Worm (Caenorhabditis elegans): ENCODE measurements around the gene T24A6.17.

T24A6.17 gene

ce11 chrV:3606391-3606790, 42.2 kb upstream of the T24A6.17 start:
- peak; percentile 21 for TF ChIP-seq nhr-85 (tag)
- TF ChIP-seq nhr-84 (tag; optimal IDR thresholded peaks at IDR 0.05): no peak
- TF ChIP-seq elt-3 (tag; optimal IDR thresholded peaks at IDR 0.05): peak in 3 of 6 experiments; percentile 49 to 94 (median 67)
- no peak for TF ChIP-seq fkh-8 (tag; optimal IDR thresholded peaks at IDR 0.05)
- no peak for TF ChIP-seq pax-3 (tag; optimal IDR thresholded peaks at IDR 0.05)
- no peak for TF ChIP-seq mep-1 (tag; optimal IDR thresholded peaks at IDR 0.05)
- TF ChIP-seq ztf-4 (tag; optimal IDR thresholded peaks at IDR 0.05): no peak
- peak; percentile 67 for TF ChIP-seq nhr-20 (tag; optimal IDR thresholded peaks at IDR 0.05)
- TF ChIP-seq sptf-1 (tag; optimal IDR thresholded peaks at IDR 0.05): no peak
- TF ChIP-seq dpl-1 (GFP tag; optimal IDR thresholded peaks at IDR 0.05): no peak
- no peak for TF ChIP-seq sox-4 (tag; optimal IDR thresholded peaks at IDR 0.05)
- TF ChIP-seq mdl-1 (tag; optimal IDR thresholded peaks at IDR 0.05): peak in 1 of 2 experiments; percentile 52
- no peak for TF ChIP-seq mab-9 (GFP tag; IDR thresholded peaks at IDR 0.05)
- no peak for TF ChIP-seq lin-15B (tag; optimal IDR thresholded peaks at IDR 0.05)
- no peak for TF ChIP-seq C16A3.4 (tag; optimal IDR thresholded peaks at IDR 0.05)
- no peak for TF ChIP-seq C34B4.2 (tag; optimal IDR thresholded peaks at IDR 0.05)
- no peak for TF ChIP-seq jun-1 (tag; optimal IDR thresholded peaks at IDR 0.05)
- TF ChIP-seq blmp-1 (tag; optimal IDR thresholded peaks at IDR 0.05): peak; percentile 68
- TF ChIP-seq ama-1 (optimal IDR thresholded peaks at IDR 0.05): no peak
- TF ChIP-seq lsy-2 (tag; optimal IDR thresholded peaks at IDR 0.05): peak in 1 of 2 experiments; percentile 11
- no peak for TF ChIP-seq nhr-11 (tag; optimal IDR thresholded peaks at IDR 0.05)
- TF ChIP-seq efl-1 (optimal IDR thresholded peaks at IDR 0.05): no peak
- TF ChIP-seq efl-1 (GFP tag; optimal IDR thresholded peaks at IDR 0.05 in 1 of 2): no peak
- no peak for TF ChIP-seq nhr-237 (tag; optimal IDR thresholded peaks at IDR 0.05)
- no peak for TF ChIP-seq fos-1 (tag; optimal IDR thresholded peaks at IDR 0.05)
- TF ChIP-seq Y116A8C.19 (tag; optimal IDR thresholded peaks at IDR 0.05; ENCODE audit: borderline replicate concordance): no peak
- TF ChIP-seq nhr-19 (GFP tag; conservative IDR thresholded peaks at IDR 0.05): peak; percentile 40
- no peak for TF ChIP-seq mef-2 (tag; optimal IDR thresholded peaks at IDR 0.05)
- peak in 1 of 2 experiments; percentile 25 for TF ChIP-seq lin-35 (GFP tag; optimal IDR thresholded peaks at IDR 0.05)
- no peak for TF ChIP-seq egl-13 (tag; optimal IDR thresholded peaks at IDR 0.05)
- TF ChIP-seq nhr-28 (tag; optimal IDR thresholded peaks at IDR 0.05): no peak
- TF ChIP-seq aly-2 (tag; optimal IDR thresholded peaks at IDR 0.05): no peak
- TF ChIP-seq F16B12.6 (tag; optimal IDR thresholded peaks at IDR 0.05): no peak
- peak; percentile 2 for TF ChIP-seq nhr-90 (tag; optimal IDR thresholded peaks at IDR 0.05; ENCODE audit: poor library complexity)
- TF ChIP-seq unc-130 (tag; optimal IDR thresholded peaks at IDR 0.05): peak; percentile 39
- no peak for TF ChIP-seq skn-1 (tag; optimal IDR thresholded peaks at IDR 0.05)

ce11 chrV:3605325-3605724, 41.1 kb upstream of the T24A6.17 start, which contains the start of gene T22F3.8:
TSS of gene T22F3.8 (minus strand) at chrV:3605425.
- no peak for TF ChIP-seq Y116A8C.19 (tag; optimal IDR thresholded peaks at IDR 0.05; ENCODE audit: borderline replicate concordance)
- TF ChIP-seq hlh-17 (GFP tag; optimal IDR thresholded peaks at IDR 0.05; ENCODE audit: borderline replicate concordance): no peak
- TF ChIP-seq aly-2 (tag; optimal IDR thresholded peaks at IDR 0.05): no peak
- no peak for TF ChIP-seq F16B12.6 (tag; optimal IDR thresholded peaks at IDR 0.05)
- no peak for TF ChIP-seq mdl-1 (tag; optimal IDR thresholded peaks at IDR 0.05)
- no peak for TF ChIP-seq elt-2 (tag; optimal IDR thresholded peaks at IDR 0.05)
- TF ChIP-seq ceh-8 (GFP tag; optimal IDR thresholded peaks at IDR 0.05): no peak
- TF ChIP-seq unc-62 (GFP tag; optimal IDR thresholded peaks at IDR 0.05): no peak
- TF ChIP-seq snpc-4 (tag; optimal IDR thresholded peaks at IDR 0.05): no peak
- TF ChIP-seq pqm-1 (tag; optimal IDR thresholded peaks at IDR 0.05): no peak
- no peak for TF ChIP-seq grh-1 (GFP tag; IDR thresholded peaks at IDR 0.05)
- no peak for TF ChIP-seq unc-98 (GFP tag; IDR thresholded peaks at IDR 0.05)
- no peak for TF ChIP-seq nhr-84 (tag; optimal IDR thresholded peaks at IDR 0.05)
- TF ChIP-seq nhr-237 (tag; optimal IDR thresholded peaks at IDR 0.05): no peak
- TF ChIP-seq snu-23 (GFP tag; optimal IDR thresholded peaks at IDR 0.05): no peak
- TF ChIP-seq lin-39 (tag; optimal IDR thresholded peaks at IDR 0.05): no peak
- no peak for TF ChIP-seq tbx-2 (tag; optimal IDR thresholded peaks at IDR 0.05)
